Fruit fly (Drosophila melanogaster): ENCODE data around the gene CG13996.

Gene CG13996

dm6 chr2L:6051212-6051621 is 30.6 kb downstream of the CG13996 start (continued):
- TF ChIP-seq ss (GFP tag; optimal IDR thresholded peaks at IDR 0.05) (peak; percentile 96), Hr39 (GFP tag; optimal IDR thresholded peaks at IDR 0.05) (peak; percentile 93), Ets96B (tag; optimal IDR thresholded peaks at IDR 0.05) (peak; percentile 95), esn (GFP tag; optimal IDR thresholded peaks at IDR 0.05) (peak; percentile 98), Met (GFP tag; optimal IDR thresholded peaks at IDR 0.05) (peak; percentile 96), CG34406 (GFP tag; optimal IDR thresholded peaks at IDR 0.05) (peak; percentile 96), CG6163 (GFP tag; IDR thresholded peaks at IDR 0.05) (peak; percentile 98), fkh (GFP tag; optimal IDR thresholded peaks at IDR 0.05) (no peak), CG15336 (GFP tag; IDR thresholded peaks at IDR 0.05) (peak; percentile 99), CG10631 (GFP tag; optimal IDR thresholded peaks at IDR 0.05) (peak; percentile 91), CG11902 (GFP tag; optimal IDR thresholded peaks at IDR 0.05) (peak; percentile 79), CG11294 (GFP tag; IDR thresholded peaks at IDR 0.05) (peak; percentile 91), Sox102F (GFP tag; optimal IDR thresholded peaks at IDR 0.05) (peak; percentile 97), Ets21C (GFP tag; optimal IDR thresholded peaks at IDR 0.05) (peak; percentile 88), Eip75B (GFP tag; optimal IDR thresholded peaks at IDR 0.05) (peak; percentile 97), CG11762 (GFP tag; optimal IDR thresholded peaks at IDR 0.05; ENCODE audit: insufficient read depth) (peak; percentile 93), CG6792 (GFP tag; optimal IDR thresholded peaks at IDR 0.05) (peak; percentile 97), topi (GFP tag; optimal IDR thresholded peaks at IDR 0.05) (peak; percentile 98), OdsH (GFP tag; optimal IDR thresholded peaks at IDR 0.05) (peak; percentile 95), vri (GFP tag; optimal IDR thresholded peaks at IDR 0.05) (peak; percentile 96), CG1621 (tag; optimal IDR thresholded peaks at IDR 0.05) (peak; percentile 94), Sox14 (GFP tag; optimal IDR thresholded peaks at IDR 0.05) (peak; percentile 96), CG6276 (GFP tag; optimal IDR thresholded peaks at IDR 0.05) (peak; percentile 95), Lpt (GFP tag; optimal IDR thresholded peaks at IDR 0.05) (peak; percentile 92), Eip78C (GFP tag) (peak; percentile 99), CG10669 (GFP tag; optimal IDR thresholded peaks at IDR 0.05) (peak; percentile 89), Hr38 (GFP tag; optimal IDR thresholded peaks at IDR 0.05) (no peak), fd85E (GFP tag; optimal IDR thresholded peaks at IDR 0.05) (peak; percentile 86), Sox15 (GFP tag; optimal IDR thresholded peaks at IDR 0.05) (peak; percentile 82), CG6854 (GFP tag; optimal IDR thresholded peaks at IDR 0.05) (peak; percentile 95), Eip93F (GFP tag; optimal IDR thresholded peaks at IDR 0.05) (peak; percentile 94), lz (GFP tag; optimal IDR thresholded peaks at IDR 0.05) (peak; percentile 97), Blimp-1 (GFP tag; optimal IDR thresholded peaks at IDR 0.05) (peak; percentile 81), CG8319 (GFP tag; optimal IDR thresholded peaks at IDR 0.05) (peak; percentile 88), Gug (GFP tag; IDR thresholded peaks at IDR 0.05) (peak; percentile 89), acj6 (GFP tag; optimal IDR thresholded peaks at IDR 0.05) (peak; percentile 94), spab (GFP tag; optimal IDR thresholded peaks at IDR 0.05) (peak; percentile 90), CG16779 (tag; optimal IDR thresholded peaks at IDR 0.05) (peak; percentile 94)

dm6 chr2L:6053874-6054469 is 33.3 kb downstream of the CG13996 start, which contains the start of gene CG13995:
Gene CG13995, plus strand, starts transcription at chr2L:6054302.
- no peak for TF ChIP-seq Sox15 (GFP tag; optimal IDR thresholded peaks at IDR 0.05)
- peak; percentile 8 to 19 for TF ChIP-seq ss (GFP tag; optimal IDR thresholded peaks at IDR 0.05)
- TF ChIP-seq CG11294 (GFP tag; IDR thresholded peaks at IDR 0.05): no peak
- no peak for TF ChIP-seq Eip75B (GFP tag; optimal IDR thresholded peaks at IDR 0.05)
- no peak for TF ChIP-seq CG8632 (GFP tag; optimal IDR thresholded peaks at IDR 0.05)
- peak; percentile 53 for TF ChIP-seq CG1621 (tag; optimal IDR thresholded peaks at IDR 0.05)
- no peak for TF ChIP-seq Eip78C (GFP tag)
- no peak for TF ChIP-seq CG10669 (GFP tag; optimal IDR thresholded peaks at IDR 0.05)
- TF ChIP-seq topi (GFP tag; optimal IDR thresholded peaks at IDR 0.05): no peak
- 0 out of 2 replicates have a peak, but pooled peaks have one; percentile 20 for TF ChIP-seq CG15336 (GFP tag; IDR thresholded peaks at IDR 0.05)
- no peak for TF ChIP-seq CG3032 (tag; optimal IDR thresholded peaks at IDR 0.05)
- no peak for TF ChIP-seq Eip93F (GFP tag; optimal IDR thresholded peaks at IDR 0.05)
- TF ChIP-seq pdm3 (GFP tag; optimal IDR thresholded peaks at IDR 0.05): no peak
- TF ChIP-seq svp (GFP tag): no peak
- no peak for TF ChIP-seq acj6 (GFP tag; optimal IDR thresholded peaks at IDR 0.05)
- no peak for TF ChIP-seq Met (GFP tag; optimal IDR thresholded peaks at IDR 0.05)
- no peak for TF ChIP-seq Gug (GFP tag; IDR thresholded peaks at IDR 0.05)
- no peak for TF ChIP-seq cyc (GFP tag; optimal IDR thresholded peaks at IDR 0.05)
- no peak for TF ChIP-seq CG6792 (GFP tag; optimal IDR thresholded peaks at IDR 0.05)
- no peak for TF ChIP-seq CG34406 (GFP tag; optimal IDR thresholded peaks at IDR 0.05)
